Worm (Caenorhabditis elegans) whole organism, mixed stage, embryonic: Measurements from ENCODE around the gene F56C9.6.

ENCODE experiments used
- blmp-1 ChIP-seq: fragments of 150-350 bp; optimal IDR thresholded peaks from 2 replicates; lab custom pipeline; 2014; ENCODE audit warnings: missing biosample characterization, missing genetic modification characterization
- flh-1 ChIP-seq: fragments of 200-800 bp; sonication (Bioruptor generic); optimal IDR thresholded peaks from 2 replicates; lab custom pipeline; 2018; ENCODE audit warnings: mild to moderate bottlenecking, missing genetic modification characterization, moderate library complexity, missing compliant biosample characterization
- lin-32 ChIP-seq: fragments of 200-800 bp; sonication (Bioruptor generic); optimal IDR thresholded peaks from 2 replicates; lab custom pipeline; 2018; ENCODE audit warnings: mild to moderate bottlenecking, missing genetic modification characterization, missing compliant biosample characterization
- mab-5 ChIP-seq: fragments of 150-350 bp; optimal IDR thresholded peaks from 2 replicates; lab custom pipeline; 2014; ENCODE audit warnings: missing biosample characterization, missing genetic modification characterization
- unc-62 ChIP-seq: fragments of 150-350 bp; optimal IDR thresholded peaks from 2 replicates; lab custom pipeline; 2014; ENCODE audit warnings: missing biosample characterization, missing genetic modification reagents, missing genetic modification characterization

- no peak for TF ChIP-seq unc-62
- no peak for TF ChIP-seq blmp-1
- TF ChIP-seq mab-5: no peak
- no peak for TF ChIP-seq flh-1 (GFP tag; lab: Kevin White, UChicago)
- TF ChIP-seq lin-32 (GFP tag; lab: Kevin White, UChicago): no peak
These were observed 4.5 kb upstream of the F56C9.6 start, which contains the start of gene nspg-6 for ce11 chrIII:7314927-7315547.
